Worm (Caenorhabditis elegans) whole organism, L1 larva: ENCODE measurements around the gene cgef-1.

Experiments
- C04F5.9 ChIP-seq: sonication (generic microtip); optimal IDR thresholded peaks from 2 replicates; lab custom pipeline; 2016; ENCODE audit warnings: missing genetic modification characterization, missing compliant biosample characterization
- F16B12.6 ChIP-seq: fragments of 150-350 bp; optimal IDR thresholded peaks from 2 replicates; lab custom pipeline; 2014; ENCODE audit warnings: missing biosample characterization, missing genetic modification characterization
- Y116A8C.19 ChIP-seq: sonication (generic microtip); optimal IDR thresholded peaks from 2 replicates; lab custom pipeline; 2016; ENCODE audit warnings: missing compliant biosample characterization, missing genetic modification characterization, borderline replicate concordance
- aha-1 ChIP-seq: fragments of 150-350 bp; optimal IDR thresholded peaks from 2 replicates; lab custom pipeline; 2014; ENCODE audit warnings: missing biosample characterization, missing genetic modification characterization
- aly-2 ChIP-seq: fragments of 150-350 bp; optimal IDR thresholded peaks from 2 replicates; lab custom pipeline; 2014; ENCODE audit warnings: missing biosample characterization, missing genetic modification characterization
- ama-1 ChIP-seq: fragments of 150-350 bp; optimal IDR thresholded peaks from 2 replicates; lab custom pipeline; 2014
- ceh-63 ChIP-seq: fragments of 200-800 bp; sonication (Bioruptor generic); optimal IDR thresholded peaks from 2 replicates; lab custom pipeline; 2018; ENCODE audit warnings: mild to moderate bottlenecking, missing genetic modification characterization, missing compliant biosample characterization
- ceh-82 ChIP-seq, 3 experiments: fragments of 150-350 bp in 1 of 3; sonication (generic microtip) in 2 of 3; optimal IDR thresholded peaks; 2 replicates each; lab custom pipeline; 2014 to 2017; ENCODE audit warnings: missing biosample characterization in 3 of 3, missing genetic modification characterization in 3 of 3
- ceh-90 ChIP-seq: sonication (generic microtip); optimal IDR thresholded peaks from 2 replicates; lab custom pipeline; 2016; ENCODE audit warnings: missing genetic modification characterization, missing compliant biosample characterization
- ces-1 ChIP-seq: fragments of 150-350 bp; optimal IDR thresholded peaks from 2 replicates; lab custom pipeline; 2014; ENCODE audit warnings: missing biosample characterization, missing genetic modification reagents, missing genetic modification characterization
- dpl-1 ChIP-seq, 3 experiments: fragments of 150-350 bp in 2 of 3; sonication (generic microtip) in 1 of 3; optimal IDR thresholded peaks; 2 replicates each; lab custom pipeline; 2014 to 2017; ENCODE audit warnings: missing biosample characterization in 3 of 3, missing genetic modification characterization in 3 of 3, missing genetic modification reagents in 3 of 3
- dsc-1 ChIP-seq: sonication (generic microtip); optimal IDR thresholded peaks from 2 replicates; lab custom pipeline; 2016; ENCODE audit warnings: mild to moderate bottlenecking, missing genetic modification characterization, missing compliant biosample characterization
- efl-3 ChIP-seq: fragments of 200-800 bp; sonication (Bioruptor generic); optimal IDR thresholded peaks from 2 replicates; lab custom pipeline; 2018; ENCODE audit warnings: mild to moderate bottlenecking, missing genetic modification characterization, missing compliant biosample characterization
- egl-27 ChIP-seq, 2 experiments: fragments of 150-350 bp in 1 of 2; sonication (generic microtip); optimal IDR thresholded peaks; 3 replicates each; lab custom pipeline; 2017 to 2018; ENCODE audit warnings: missing biosample characterization in 2 of 2, missing genetic modification characterization in 2 of 2, missing genetic modification reagents in 2 of 2
- elt-2 ChIP-seq: sonication (generic microtip); optimal IDR thresholded peaks from 2 replicates; lab custom pipeline; 2016; ENCODE audit warnings: missing genetic modification characterization, mild to moderate bottlenecking, inconsistent platforms, missing compliant biosample characterization, missing genetic modification reagents
- elt-3 ChIP-seq, 6 experiments: fragments of 150-350 bp in 1 of 6; sonication (generic microtip); optimal IDR thresholded peaks; 2 replicates each; lab custom pipeline; 2017 to 2018; ENCODE audit warnings: missing biosample characterization in 6 of 6, missing genetic modification characterization in 6 of 6, inconsistent platforms in 1 of 6
- fkh-4 ChIP-seq: sonication (generic microtip); optimal IDR thresholded peaks from 2 replicates; lab custom pipeline; 2016; ENCODE audit warnings: missing compliant biosample characterization, missing genetic modification characterization, borderline replicate concordance
- fkh-8 ChIP-seq: sonication (generic microtip); optimal IDR thresholded peaks from 2 replicates; lab custom pipeline; 2016; ENCODE audit warnings: mild to moderate bottlenecking, missing genetic modification characterization, missing compliant biosample characterization
- fos-1 ChIP-seq: fragments of 150-350 bp; optimal IDR thresholded peaks from 2 replicates; lab custom pipeline; 2014; ENCODE audit warnings: missing biosample characterization, missing genetic modification characterization
- hlh-17 ChIP-seq: fragments of 200-800 bp; sonication (Bioruptor generic); optimal IDR thresholded peaks from 2 replicates; lab custom pipeline; 2018; ENCODE audit warnings: missing genetic modification characterization, mild to moderate bottlenecking, missing compliant biosample characterization, moderate library complexity, borderline replicate concordance
- hpl-2 ChIP-seq: fragments of 150-350 bp; optimal IDR thresholded peaks from 2 replicates; lab custom pipeline; 2014; ENCODE audit warnings: missing biosample characterization, missing genetic modification reagents, missing genetic modification characterization
- irx-1 ChIP-seq: sonication (generic microtip); optimal IDR thresholded peaks from 2 replicates; lab custom pipeline; 2016; ENCODE audit warnings: missing genetic modification characterization, missing compliant biosample characterization
- isw-1 ChIP-seq: fragments of 200-800 bp; sonication (Bioruptor generic); IDR thresholded peaks from 2 replicates; pipeline ENCODE4 v1.3.6; 2022; ENCODE audit warnings: missing genetic modification characterization, missing compliant biosample characterization
- jun-1 ChIP-seq: fragments of 150-350 bp; optimal IDR thresholded peaks from 2 replicates; lab custom pipeline; 2014; ENCODE audit warnings: missing biosample characterization, missing genetic modification reagents, missing genetic modification characterization
- lin-14 ChIP-seq: fragments of 200-800 bp; sonication (Bioruptor generic); optimal IDR thresholded peaks from 2 replicates; lab custom pipeline; 2018; ENCODE audit warnings: mild to moderate bottlenecking, missing genetic modification characterization, moderate library complexity, missing compliant biosample characterization
- lin-35 ChIP-seq, 2 experiments: fragments of 150-350 bp; optimal IDR thresholded peaks; 2 replicates each; lab custom pipeline; 2014; ENCODE audit warnings: missing biosample characterization in 2 of 2, missing genetic modification characterization in 2 of 2, missing genetic modification reagents in 2 of 2
- lin-39 ChIP-seq: fragments of 150-350 bp; optimal IDR thresholded peaks from 2 replicates; lab custom pipeline; 2014; ENCODE audit warnings: missing biosample characterization, missing genetic modification reagents, missing genetic modification characterization
- lir-3 ChIP-seq: sonication (generic microtip); optimal IDR thresholded peaks from 2 replicates; lab custom pipeline; 2016; ENCODE audit warnings: mild to moderate bottlenecking, missing genetic modification characterization, moderate library complexity, missing compliant biosample characterization; ENCODE audit not compliant: poor library complexity
- lsy-2 ChIP-seq, 2 experiments: fragments of 150-350 bp; optimal IDR thresholded peaks; 2 replicates each; lab custom pipeline; 2014; ENCODE audit warnings: missing biosample characterization in 2 of 2, missing genetic modification characterization in 2 of 2
- mdl-1 ChIP-seq, 2 experiments: fragments of 150-350 bp; optimal IDR thresholded peaks; 2 replicates each; lab custom pipeline; 2014 to 2017; ENCODE audit warnings: missing biosample characterization in 2 of 2, missing genetic modification characterization in 2 of 2, inconsistent platforms in 1 of 2
- nhr-11 ChIP-seq: fragments of 150-350 bp; optimal IDR thresholded peaks from 2 replicates; lab custom pipeline; 2014; ENCODE audit warnings: missing biosample characterization, missing genetic modification characterization
- nhr-12 ChIP-seq: sonication (generic microtip); optimal IDR thresholded peaks from 2 replicates; lab custom pipeline; 2017; ENCODE audit warnings: missing biosample characterization, missing genetic modification characterization
- nhr-20 ChIP-seq: sonication (generic microtip); optimal IDR thresholded peaks from 2 replicates; lab custom pipeline; 2016; ENCODE audit warnings: mild to moderate bottlenecking, missing genetic modification characterization, missing compliant biosample characterization
- nhr-28 ChIP-seq: fragments of 150-350 bp; optimal IDR thresholded peaks from 2 replicates; lab custom pipeline; 2014; ENCODE audit warnings: missing biosample characterization, missing genetic modification characterization
- nhr-47 ChIP-seq: sonication (generic microtip); optimal IDR thresholded peaks from 2 replicates; lab custom pipeline; 2016; ENCODE audit warnings: mild to moderate bottlenecking, missing genetic modification characterization, moderate library complexity, missing compliant biosample characterization
- nhr-76 ChIP-seq: sonication (generic microtip); optimal IDR thresholded peaks from 2 replicates; lab custom pipeline; 2017; ENCODE audit warnings: missing biosample characterization, missing genetic modification characterization
- nhr-84 ChIP-seq: sonication (generic microtip); optimal IDR thresholded peaks from 2 replicates; lab custom pipeline; 2017; ENCODE audit warnings: missing biosample characterization, missing genetic modification characterization
- pag-3 ChIP-seq: sonication (generic microtip); optimal IDR thresholded peaks from 2 replicates; lab custom pipeline; 2017; ENCODE audit warnings: missing genetic modification characterization, mild to moderate bottlenecking, missing compliant biosample characterization, antibody characterized with exemption, borderline replicate concordance; ENCODE audit not compliant: insufficient read depth
- pax-3 ChIP-seq: fragments of 200-800 bp; sonication (Bioruptor generic); optimal IDR thresholded peaks from 2 replicates; lab custom pipeline; 2018; ENCODE audit warnings: mild to moderate bottlenecking, missing genetic modification characterization, moderate library complexity, missing compliant biosample characterization
- pqm-1 ChIP-seq: sonication (generic microtip); optimal IDR thresholded peaks from 3 replicates; lab custom pipeline; 2017; ENCODE audit warnings: missing biosample characterization, missing genetic modification characterization
- snpc-4 ChIP-seq: fragments of 150-350 bp; optimal IDR thresholded peaks from 2 replicates; lab custom pipeline; 2014; ENCODE audit warnings: missing biosample characterization, missing genetic modification characterization
- snu-23 ChIP-seq: sonication (generic microtip); optimal IDR thresholded peaks from 2 replicates; lab custom pipeline; 2016; ENCODE audit warnings: missing genetic modification characterization, missing compliant biosample characterization
- swsn-7 ChIP-seq: sonication (generic microtip); optimal IDR thresholded peaks from 2 replicates; lab custom pipeline; 2016; ENCODE audit warnings: missing genetic modification characterization, missing compliant biosample characterization
- tbx-2 ChIP-seq: sonication (generic microtip); optimal IDR thresholded peaks from 2 replicates; lab custom pipeline; 2016; ENCODE audit warnings: missing genetic modification characterization, missing compliant biosample characterization
- unc-30 ChIP-seq: sonication (generic microtip); optimal IDR thresholded peaks from 2 replicates; lab custom pipeline; 2017; ENCODE audit warnings: missing biosample characterization, missing genetic modification characterization
- unc-86 ChIP-seq: sonication (generic microtip); optimal IDR thresholded peaks from 2 replicates; lab custom pipeline; 2016; ENCODE audit warnings: missing genetic modification characterization, missing compliant biosample characterization
- unc-98 ChIP-seq: fragments of 200-800 bp; sonication (Bioruptor generic); IDR thresholded peaks from 2 replicates; pipeline ENCODE4 v1.3.6; 2022; ENCODE audit warnings: missing genetic modification characterization, missing compliant biosample characterization
- vab-15 ChIP-seq: sonication (generic microtip); optimal IDR thresholded peaks from 2 replicates; lab custom pipeline; 2017; ENCODE audit warnings: missing genotype, mild to moderate bottlenecking, missing genetic modification characterization, missing compliant biosample characterization
- xbp-1 ChIP-seq: sonication (generic microtip); optimal IDR thresholded peaks from 2 replicates; lab custom pipeline; 2016; ENCODE audit warnings: missing genetic modification characterization, missing compliant biosample characterization
- zip-4 ChIP-seq: fragments of 200-800 bp; sonication (Bioruptor generic); optimal IDR thresholded peaks from 2 replicates; lab custom pipeline; 2018; ENCODE audit warnings: mild to moderate bottlenecking, missing genetic modification characterization, moderate library complexity, missing compliant biosample characterization
- ztf-11 ChIP-seq, 2 experiments: sonication (generic microtip); optimal IDR thresholded peaks; 2 replicates each; lab custom pipeline; 2016 to 2017; ENCODE audit warnings: missing genetic modification characterization in 2 of 2, missing biosample characterization in 1 of 2, missing compliant biosample characterization in 1 of 2
- ztf-4 ChIP-seq: fragments of 150-350 bp; optimal IDR thresholded peaks from 2 replicates; lab custom pipeline; 2014; ENCODE audit warnings: missing biosample characterization, missing genetic modification characterization

Gene cgef-1

ce11 chrX:2802562-2803165 lies 30.8 kb downstream of the cgef-1 start, which contains the start of gene C14A11.2 (continued):
- TF ChIP-seq dsc-1 (tag; lab: Kevin White, UChicago) (peak; percentile 15), nhr-47 (tag; lab: Kevin White, UChicago) (peak; percentile 63), ztf-11 (tag; optimal IDR thresholded peaks at IDR 0.05; lab: Kevin White, UChicago) (no peak), fkh-8 (tag; lab: Kevin White, UChicago) (peak; percentile 65), ceh-90 (tag; lab: Kevin White, UChicago) (no peak), dpl-1 (GFP tag; optimal IDR thresholded peaks at IDR 0.05; lab: Kevin White, UChicago) (peak in 1 of 3 experiments; percentile 21), vab-15 (tag; lab: Kevin White, UChicago) (peak; percentile 63), pag-3 (tag; lab: Kevin White, UChicago) (no peak), pqm-1 (tag; lab: Kevin White, UChicago) (no peak), ceh-82 (tag; optimal IDR thresholded peaks at IDR 0.05; lab: Kevin White, UChicago) (peak in 1 of 3 experiments; percentile 10), egl-27 (tag; optimal IDR thresholded peaks at IDR 0.05; lab: Kevin White, UChicago) (no peak), nhr-11 (tag; lab: Kevin White, UChicago) (peak; percentile 0), ces-1 (no peak), aly-2 (tag; lab: Kevin White, UChicago) (no peak), ama-1 (lab: Kevin White, UChicago) (no peak), elt-3 (tag; optimal IDR thresholded peaks at IDR 0.05; lab: Kevin White, UChicago) (no peak), nhr-76 (no peak), hlh-17 (GFP tag; lab: Kevin White, UChicago) (no peak), nhr-12 (tag; lab: Kevin White, UChicago) (no peak), efl-3 (no peak), Y116A8C.19 (tag; lab: Kevin White, UChicago) (no peak), C04F5.9 (tag; lab: Kevin White, UChicago) (no peak), lsy-2 (tag; optimal IDR thresholded peaks at IDR 0.05; lab: Kevin White, UChicago) (peak; percentile 0 to 39), pax-3 (peak; percentile 1), unc-86 (tag; lab: Kevin White, UChicago) (no peak), lin-35 (GFP tag; optimal IDR thresholded peaks at IDR 0.05; lab: Kevin White, UChicago) (peak; percentile 12 to 79), xbp-1 (tag; lab: Kevin White, UChicago) (no peak), fos-1 (tag; lab: Kevin White, UChicago) (no peak), fkh-4 (tag; lab: Kevin White, UChicago) (no peak), ceh-63 (GFP tag; lab: Kevin White, UChicago) (no peak), elt-2 (tag; lab: Kevin White, UChicago) (no peak), unc-98 (no peak), swsn-7 (tag; lab: Kevin White, UChicago) (peak; percentile 22), lin-14 (peak; percentile 70), lir-3 (tag; lab: Kevin White, UChicago) (peak; percentile 57), tbx-2 (tag; lab: Kevin White, UChicago) (no peak), nhr-28 (no peak), zip-4 (GFP tag; lab: Kevin White, UChicago) (no peak), unc-30 (tag; lab: Kevin White, UChicago) (no peak), lin-39 (tag; lab: Kevin White, UChicago) (no peak), F16B12.6 (no peak), nhr-84 (no peak), snpc-4 (no peak), ztf-4 (tag; lab: Kevin White, UChicago) (no peak), irx-1 (tag; lab: Kevin White, UChicago) (peak; percentile 63), aha-1 (tag; lab: Kevin White, UChicago) (no peak), isw-1 (no peak), hpl-2 (GFP tag; lab: Kevin White, UChicago) (no peak), nhr-20 (tag; lab: Kevin White, UChicago) (peak; percentile 84), snu-23 (GFP tag; lab: Kevin White, UChicago) (peak; percentile 69), mdl-1 (tag; optimal IDR thresholded peaks at IDR 0.05; lab: Kevin White, UChicago) (peak in 1 of 2 experiments; percentile 90), jun-1 (no peak)
